Fruit fly (Drosophila melanogaster): ENCODE results near the gene CG10646.

The CG10646 gene

dm6 chr3L:12501249-12501648 lies 2.4 kb downstream of the CG10646 start, which contains the start of the genes CG10638 and CG10681 (continued):
- TF ChIP-seq CG7745 (tag; optimal IDR thresholded peaks at IDR 0.05) (no peak), dati (GFP tag; IDR thresholded peaks at IDR 0.05) (no peak), CG13775 (GFP tag; optimal IDR thresholded peaks at IDR 0.05) (peak; percentile 45), CG11504 (tag; optimal IDR thresholded peaks at IDR 0.05) (peak; percentile 58), NfI (GFP tag; optimal IDR thresholded peaks at IDR 0.05) (peak; percentile 27), CTCF (GFP tag; optimal IDR thresholded peaks at IDR 0.05) (peak; percentile 2), btn (GFP tag; optimal IDR thresholded peaks at IDR 0.05) (no peak), CG30403 (GFP tag; optimal IDR thresholded peaks at IDR 0.05) (peak; percentile 49), Bgb (GFP tag; IDR thresholded peaks at IDR 0.05; ENCODE audit: partially characterized antibody) (no peak), CG6813 (GFP tag; optimal IDR thresholded peaks at IDR 0.05) (no peak), kni (GFP tag; optimal IDR thresholded peaks at IDR 0.05) (no peak), CG17912 (GFP tag; optimal IDR thresholded peaks at IDR 0.05) (no peak), tll (GFP tag; optimal IDR thresholded peaks at IDR 0.05) (no peak), vnd (GFP tag; IDR thresholded peaks at IDR 0.05; ENCODE audit: partially characterized antibody) (no peak), Dip3 (GFP tag; optimal IDR thresholded peaks at IDR 0.05) (no peak), wek (GFP tag; optimal IDR thresholded peaks at IDR 0.05) (no peak), jigr1 (GFP tag; IDR thresholded peaks at IDR 0.05) (no peak), Chrac-16 (GFP tag; optimal IDR thresholded peaks at IDR 0.05) (peak; percentile 48), kay (GFP tag; optimal IDR thresholded peaks at IDR 0.05) (peak; percentile 48), CG4820 (GFP tag; optimal IDR thresholded peaks at IDR 0.05) (peak; percentile 34), CG17802 (tag; optimal IDR thresholded peaks at IDR 0.05) (no peak), jumu (GFP tag; optimal IDR thresholded peaks at IDR 0.05) (no peak), ems (GFP tag; optimal IDR thresholded peaks at IDR 0.05) (no peak), CG16815 (GFP tag; optimal IDR thresholded peaks at IDR 0.05) (no peak), CG9437 (GFP tag; optimal IDR thresholded peaks at IDR 0.05) (no peak), Hr3 (GFP tag; optimal IDR thresholded peaks at IDR 0.05) (peak; percentile 22), zfh1 (GFP tag; IDR thresholded peaks at IDR 0.05) (no peak), CkIIα-i1 (GFP tag; IDR thresholded peaks at IDR 0.05) (no peak), croc (GFP tag; conservative IDR thresholded peaks at IDR 0.05) (no peak), CG11093 (GFP tag; IDR thresholded peaks at IDR 0.05) (no peak), CG32772 (GFP tag; IDR thresholded peaks at IDR 0.05) (peak; percentile 53), CG13123 (GFP tag; optimal IDR thresholded peaks at IDR 0.05) (no peak), Ets97D (GFP tag; optimal IDR thresholded peaks at IDR 0.05) (peak; percentile 52), CG2889 (GFP tag; IDR thresholded peaks at IDR 0.05) (no peak), CG30431 (GFP tag; optimal IDR thresholded peaks at IDR 0.05) (no peak), peb (GFP tag; IDR thresholded peaks at IDR 0.05) (no peak), CG2678 (tag; optimal IDR thresholded peaks at IDR 0.05) (peak; percentile 46), CG9215 (GFP tag; IDR thresholded peaks at IDR 0.05) (no peak), fd102C (GFP tag; optimal IDR thresholded peaks at IDR 0.05) (no peak), CG10543 (GFP tag; optimal IDR thresholded peaks at IDR 0.05) (peak; percentile 9), CG3838 (GFP tag; optimal IDR thresholded peaks at IDR 0.05) (no peak), mam (GFP tag; optimal IDR thresholded peaks at IDR 0.05) (no peak), crol (GFP tag; IDR thresholded peaks at IDR 0.05) (no peak), esg (GFP tag; conservative IDR thresholded peaks at IDR 0.05) (no peak), sr (GFP tag; IDR thresholded peaks at IDR 0.05) (no peak), Ravus (GFP tag; IDR thresholded peaks at IDR 0.05) (no peak), pfk (GFP tag; optimal IDR thresholded peaks at IDR 0.05) (no peak), kah (GFP tag; optimal IDR thresholded peaks at IDR 0.05) (no peak), Rx (GFP tag; IDR thresholded peaks at IDR 0.05) (no peak), CG10565 (GFP tag; optimal IDR thresholded peaks at IDR 0.05) (no peak), CG11723 (GFP tag; optimal IDR thresholded peaks at IDR 0.05) (no peak), E2f1 (GFP tag; IDR thresholded peaks at IDR 0.05) (no peak), CG9797 (GFP tag; optimal IDR thresholded peaks at IDR 0.05) (peak; percentile 73)
